Worm (Caenorhabditis elegans) whole organism, L1 larva: ENCODE measurements around the gene sdc-2.

ENCODE experiments used
- alr-1 ChIP-seq: fragments of 200-800 bp; sonication (Bioruptor generic); optimal IDR thresholded peaks from 2 replicates; lab custom pipeline; 2018; ENCODE audit warnings: borderline replicate concordance, mild to moderate bottlenecking, missing genetic modification characterization, missing compliant biosample characterization
- aly-2 ChIP-seq: fragments of 150-350 bp; optimal IDR thresholded peaks from 2 replicates; lab custom pipeline; 2014; ENCODE audit warnings: missing biosample characterization, missing genetic modification characterization
- blmp-1 ChIP-seq: fragments of 150-350 bp; optimal IDR thresholded peaks from 2 replicates; lab custom pipeline; 2014; ENCODE audit warnings: missing biosample characterization, missing genetic modification characterization
- ceh-63 ChIP-seq: fragments of 200-800 bp; sonication (Bioruptor generic); optimal IDR thresholded peaks from 2 replicates; lab custom pipeline; 2018; ENCODE audit warnings: mild to moderate bottlenecking, missing genetic modification characterization, missing compliant biosample characterization
- efl-3 ChIP-seq: fragments of 200-800 bp; sonication (Bioruptor generic); optimal IDR thresholded peaks from 2 replicates; lab custom pipeline; 2018; ENCODE audit warnings: mild to moderate bottlenecking, missing genetic modification characterization, missing compliant biosample characterization
- egl-27 ChIP-seq, 2 experiments: fragments of 150-350 bp in 1 of 2; sonication (generic microtip); optimal IDR thresholded peaks; 3 replicates each; lab custom pipeline; 2017 to 2018; ENCODE audit warnings: missing biosample characterization in 2 of 2, missing genetic modification characterization in 2 of 2, missing genetic modification reagents in 2 of 2
- fkh-10 ChIP-seq: sonication (generic microtip); optimal IDR thresholded peaks from 2 replicates; lab custom pipeline; 2017; ENCODE audit warnings: missing biosample characterization, missing genetic modification reagents, missing genetic modification characterization
- fos-1 ChIP-seq: fragments of 150-350 bp; optimal IDR thresholded peaks from 2 replicates; lab custom pipeline; 2014; ENCODE audit warnings: missing biosample characterization, missing genetic modification characterization
- lin-13 ChIP-seq: fragments of 150-350 bp; optimal IDR thresholded peaks from 2 replicates; lab custom pipeline; 2014; ENCODE audit warnings: missing biosample characterization, missing genetic modification reagents, missing genetic modification characterization
- nhr-237 ChIP-seq: fragments of 150-350 bp; optimal IDR thresholded peaks from 2 replicates; lab custom pipeline; 2014; ENCODE audit warnings: missing biosample characterization, missing genetic modification characterization
- pqm-1 ChIP-seq: sonication (generic microtip); optimal IDR thresholded peaks from 3 replicates; lab custom pipeline; 2017; ENCODE audit warnings: missing biosample characterization, missing genetic modification characterization
- snpc-4 ChIP-seq: fragments of 150-350 bp; optimal IDR thresholded peaks from 2 replicates; lab custom pipeline; 2014; ENCODE audit warnings: missing biosample characterization, missing genetic modification characterization
- unc-62 ChIP-seq: fragments of 150-350 bp; optimal IDR thresholded peaks from 2 replicates; lab custom pipeline; 2014; ENCODE audit warnings: missing biosample characterization, missing genetic modification reagents, missing genetic modification characterization
- unc-86 ChIP-seq: sonication (generic microtip); optimal IDR thresholded peaks from 2 replicates; lab custom pipeline; 2016; ENCODE audit warnings: missing genetic modification characterization, missing compliant biosample characterization

DNA sequence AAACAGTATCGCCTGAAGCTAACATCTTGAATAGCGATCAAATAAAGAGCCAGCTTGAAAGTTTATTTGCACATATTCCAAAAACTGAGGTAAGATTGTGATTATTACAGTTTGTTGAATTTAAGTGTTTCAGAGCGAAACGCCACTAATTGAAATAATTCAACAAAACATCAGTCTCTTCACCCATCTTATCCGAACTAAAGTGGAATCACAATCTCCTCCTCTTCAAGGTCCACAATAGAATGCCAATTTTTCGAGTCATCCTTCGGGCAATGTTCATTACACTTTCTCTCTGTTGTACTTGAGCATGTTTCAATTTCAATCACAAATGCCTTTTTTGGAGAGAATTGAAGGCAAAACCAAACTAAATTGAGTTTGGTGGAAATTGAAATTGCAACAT lies 38.5 kb upstream of the sdc-2 start:
- no peak for TF ChIP-seq egl-27 (tag; optimal IDR thresholded peaks at IDR 0.05; lab: Kevin White, UChicago)
- no peak for TF ChIP-seq ceh-63 (GFP tag; lab: Kevin White, UChicago)
- TF ChIP-seq unc-86 (tag; lab: Kevin White, UChicago): no peak
- TF ChIP-seq efl-3: no peak
- no peak for TF ChIP-seq unc-62
- TF ChIP-seq aly-2: no peak
- TF ChIP-seq fos-1 (tag; lab: Kevin White, UChicago): no peak
- no peak for TF ChIP-seq fkh-10 (GFP tag; lab: Kevin White, UChicago)
- TF ChIP-seq lin-13 (GFP tag; lab: Kevin White, UChicago): no peak
- no peak for TF ChIP-seq snpc-4 (tag; lab: Kevin White, UChicago)
- no peak for TF ChIP-seq nhr-237 (tag; lab: Kevin White, UChicago)
- no peak for TF ChIP-seq blmp-1 (tag; lab: Kevin White, UChicago)
- TF ChIP-seq alr-1: no peak
- no peak for TF ChIP-seq pqm-1 (tag; lab: Kevin White, UChicago)
